Worm (Caenorhabditis elegans) whole organism, L2 larva: ENCODE measurements around the gene shc-2.

ENCODE experiments used
- nhr-10 ChIP-seq: sonication (generic microtip); optimal IDR thresholded peaks from 2 replicates; lab custom pipeline; 2017; ENCODE audit warnings: missing biosample characterization, missing genetic modification characterization
- peb-1 ChIP-seq: fragments of 150-350 bp; optimal IDR thresholded peaks from 2 replicates; lab custom pipeline; 2014; ENCODE audit warnings: missing biosample characterization, missing genetic modification characterization

ce11 chrII:4992977-4993376 lies 24.0 kb downstream of the shc-2 start, which contains the start of gene pigb-1:
- TF ChIP-seq peb-1 (tag; lab: Kevin White, UChicago) (no peak), nhr-10 (tag; lab: Kevin White, UChicago) (no peak)
